Worm (Caenorhabditis elegans) whole organism, late embryonic: ENCODE results near the gene nep-10.

Experiments used
- ama-1 ChIP-seq: fragments of 150-350 bp; optimal IDR thresholded peaks from 2 replicates; lab custom pipeline; 2014
- ets-4 ChIP-seq: sonication (generic microtip); optimal IDR thresholded peaks from 2 replicates; lab custom pipeline; 2016; ENCODE audit warnings: missing genetic modification characterization, missing compliant biosample characterization
- hlh-30 ChIP-seq: sonication (generic microtip); optimal IDR thresholded peaks from 2 replicates; lab custom pipeline; 2017; ENCODE audit warnings: antibody characterized with exemption, missing genetic modification characterization, missing compliant biosample characterization; ENCODE audit not compliant: insufficient read depth
- lin-11 ChIP-seq: fragments of 200-800 bp; sonication (Bioruptor generic); optimal IDR thresholded peaks from 2 replicates; lab custom pipeline; 2018; ENCODE audit warnings: mild to moderate bottlenecking, missing genetic modification characterization, missing compliant biosample characterization
- pqm-1 ChIP-seq: sonication (generic microtip); optimal IDR thresholded peaks from 2 replicates; lab custom pipeline; 2016; ENCODE audit warnings: missing genetic modification characterization, missing compliant biosample characterization

DNA sequence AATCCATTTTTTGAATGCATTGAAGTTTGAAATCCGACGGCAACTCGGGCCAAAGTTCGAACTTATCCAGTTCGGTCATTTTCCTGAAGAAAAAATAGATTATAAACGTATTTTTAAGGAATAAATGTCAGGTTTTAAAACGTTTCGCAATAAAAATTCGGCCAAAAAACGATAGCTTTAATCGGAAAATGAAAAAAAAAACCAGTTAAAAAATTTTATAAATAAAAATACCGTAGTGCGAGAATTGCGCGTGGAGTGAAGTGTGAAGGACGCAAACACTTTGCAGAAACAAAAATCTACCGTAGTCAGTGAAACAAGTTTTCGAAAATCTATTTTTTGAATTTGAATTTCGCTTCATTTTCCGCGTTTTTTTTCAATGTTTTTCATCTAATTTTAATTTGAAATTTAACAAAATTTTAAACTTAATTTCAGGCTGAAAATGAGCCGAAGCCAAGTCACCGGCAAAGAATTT, 52.9 kb downstream of the nep-10 start, which contains the start of gene F14D2.8:
- TF ChIP-seq ets-4 (tag; lab: Kevin White, UChicago) (no peak), pqm-1 (tag; lab: Kevin White, UChicago) (no peak), lin-11 (tag; lab: Kevin White, UChicago) (no peak), ama-1 (lab: Kevin White, UChicago) (no peak), hlh-30 (tag; lab: Kevin White, UChicago) (no peak)
